Worm (Caenorhabditis elegans): ENCODE measurements around the gene rla-2.

ce11 chrIV:13389237-13389636, 19.2 kb upstream of the rla-2 start:
- TF ChIP-seq lin-35 (GFP tag; optimal IDR thresholded peaks at IDR 0.05) (no peak), T07F8.4 (tag; optimal IDR thresholded peaks at IDR 0.05) (no peak), snpc-4 (GFP tag; optimal IDR thresholded peaks at IDR 0.05) (no peak), snpc-4 (tag; optimal IDR thresholded peaks at IDR 0.05) (no peak), Y95B8A.8 (GFP tag; IDR thresholded peaks at IDR 0.05) (no peak), die-1 (tag; optimal IDR thresholded peaks at IDR 0.05) (no peak), F39B2.1 (GFP tag; IDR thresholded peaks at IDR 0.05) (no peak), ztf-6 (GFP tag; IDR thresholded peaks at IDR 0.05) (no peak), unc-62 (GFP tag; optimal IDR thresholded peaks at IDR 0.05) (no peak), mxl-1 (tag; optimal IDR thresholded peaks at IDR 0.05) (no peak), F57A8.1 (GFP tag; optimal IDR thresholded peaks at IDR 0.05) (no peak)

Measured in whole organism, young adult.